Fruit fly (Drosophila melanogaster) ovary, adult (tissue): ENCODE measurements around the gene CG2129.
A peak's percentile ranks its signal among the peaks of the same experiment; 100 is the strongest.

ENCODE experiments used
- CG17801 ChIP-seq: fragments of 200-800 bp; optimal IDR thresholded peaks from 2 replicates; lab custom pipeline; 2019; ENCODE audit warnings: missing biosample characterization, mild to moderate bottlenecking, missing genetic modification characterization, moderate library complexity; ENCODE audit not compliant: partially characterized antibody

CG2129 gene

dm6 chrX:8192191-8192590 is 46.6 kb downstream of the CG2129 start:
- TF ChIP-seq CG17801: no peak

- peak; percentile 83 for TF ChIP-seq CG17801
Measured at dm6 chrX:8193017-8193556, 47.4 kb downstream of the CG2129 start.

DNA sequence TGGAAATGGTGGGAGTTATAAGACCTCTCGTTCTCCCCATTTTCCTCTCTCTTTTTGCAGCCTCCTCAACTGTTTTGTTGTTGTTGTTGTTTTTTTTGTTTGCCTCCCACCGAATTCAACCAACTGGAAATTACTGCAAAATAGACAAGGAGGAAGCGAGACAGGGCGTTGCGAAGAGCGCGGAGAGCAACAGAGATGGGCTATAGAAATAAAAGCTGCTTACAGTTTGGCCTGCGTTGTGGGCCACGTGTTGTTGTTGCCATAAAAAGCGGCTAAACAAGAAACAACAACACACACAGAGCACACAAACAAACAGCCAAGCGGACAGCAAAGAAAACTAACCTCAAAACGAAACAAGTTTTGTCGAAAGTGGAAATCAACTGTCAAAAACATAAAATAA is 48.9 kb downstream of the CG2129 start:
- TF ChIP-seq CG17801: no peak

DNA sequence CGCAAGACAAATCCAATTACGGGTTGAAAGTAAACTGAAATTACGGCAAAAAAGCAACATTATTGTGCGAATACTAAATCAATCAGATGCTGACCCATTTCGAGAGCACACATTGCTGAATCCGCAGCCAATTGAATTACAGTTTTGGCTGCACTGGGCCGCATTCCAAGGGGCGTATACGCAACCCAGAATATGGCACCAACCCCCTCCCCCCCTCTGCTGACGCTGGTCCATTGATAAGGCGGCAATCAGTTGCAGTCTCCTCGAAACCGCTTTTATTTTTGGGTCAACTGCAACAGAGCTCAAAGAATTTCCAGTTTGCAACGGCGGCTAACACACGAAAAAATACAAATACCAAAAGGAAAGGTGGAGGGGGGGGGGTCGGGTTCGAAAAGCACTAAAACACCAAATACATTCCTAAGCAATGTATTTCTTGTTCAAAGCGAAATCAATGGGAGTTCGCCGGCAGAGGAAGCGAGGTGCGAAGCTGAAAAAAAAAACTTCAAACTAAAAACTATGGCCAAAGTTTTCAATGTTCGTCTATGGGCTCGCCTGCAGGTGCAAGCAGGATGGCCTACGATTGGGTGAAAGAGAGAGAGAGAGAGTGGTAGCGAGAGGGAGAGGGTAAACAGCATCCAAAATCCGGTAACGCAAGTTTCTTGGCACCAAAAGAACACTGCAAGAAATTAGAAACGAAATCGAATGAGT is 50.0 kb downstream of the CG2129 start:
- TF ChIP-seq CG17801: no peak

dm6 chrX:8196157-8196526 is 50.5 kb downstream of the CG2129 start:
- TF ChIP-seq CG17801: no peak

dm6 chrX:8196598-8197228 is 51.1 kb downstream of the CG2129 start:
- no peak for TF ChIP-seq CG17801
